Worm (Caenorhabditis elegans): ENCODE measurements around the gene ptp-2.

Gene ptp-2

ce11 chrII:5911939-5912523 is 6.4 kb upstream of the ptp-2 start (continued):
- TF ChIP-seq egl-44 (GFP tag; IDR thresholded peaks at IDR 0.05), result no peak
- no peak for TF ChIP-seq cebp-2 (GFP tag; IDR thresholded peaks at IDR 0.05)
- TF ChIP-seq atf-7 (tag; optimal IDR thresholded peaks at IDR 0.05), result peak; percentile 9
- no peak for TF ChIP-seq egrh-3 (GFP tag; IDR thresholded peaks at IDR 0.05)
- peak; percentile 93 for TF ChIP-seq nhr-80 (tag; optimal IDR thresholded peaks at IDR 0.05)
- 0 out of 2 replicates have a peak, but pooled peaks have one; percentile 41 for TF ChIP-seq dox-1 (GFP tag; IDR thresholded peaks at IDR 0.05)
- no peak for TF ChIP-seq hrde-1 (tag; optimal IDR thresholded peaks at IDR 0.05; ENCODE audit: borderline replicate concordance)
- TF ChIP-seq ekl-4 (GFP tag; IDR thresholded peaks at IDR 0.05), result no peak
- no peak for TF ChIP-seq ama-1 (optimal IDR thresholded peaks at IDR 0.05)
- no peak for TF ChIP-seq ama-1 (GFP tag; optimal IDR thresholded peaks at IDR 0.05)
- TF ChIP-seq madf-6 (GFP tag; IDR thresholded peaks at IDR 0.05), result no peak
- no peak for TF ChIP-seq Y53F4B.3 (GFP tag; IDR thresholded peaks at IDR 0.05)
- no peak for TF ChIP-seq hmg-20 (GFP tag; IDR thresholded peaks at IDR 0.05)
- TF ChIP-seq F39B2.1 (GFP tag; IDR thresholded peaks at IDR 0.05), result no peak
- no peak for TF ChIP-seq ceh-100 (GFP tag; IDR thresholded peaks at IDR 0.05)
- no peak for TF ChIP-seq Y79H2A.3 (GFP tag; conservative IDR thresholded peaks at IDR 0.05)

- TF ChIP-seq K12H6.12 (tag; optimal IDR thresholded peaks at IDR 0.05) (no peak), tbp1 (GFP tag; optimal IDR thresholded peaks at IDR 0.05) (no peak), hlh-26 (GFP tag; conservative IDR thresholded peaks at IDR 0.05) (no peak), attf-6 (GFP tag; IDR thresholded peaks at IDR 0.05) (no peak), aptf-2 (GFP tag; conservative IDR thresholded peaks at IDR 0.05) (no peak), nhr-80 (tag; optimal IDR thresholded peaks at IDR 0.05) (peak; percentile 50), nfyb-1 (GFP tag; IDR thresholded peaks at IDR 0.05) (no peak), ZK185.1 (tag; optimal IDR thresholded peaks at IDR 0.05; ENCODE audit: poor library complexity, severe bottlenecking) (no peak)
Measured at ce11 chrII:5913897-5914296, 4.5 kb upstream of the ptp-2 start.

ce11 chrII:5917010-5917472 is 1.4 kb upstream of the ptp-2 start, which contains the start of gene frh-1:
TSS of gene frh-1 (plus strand) at chrII:5917422.
- 0 out of 2 replicates have a peak, but pooled peaks have one; percentile 57 for TF ChIP-seq Y53G8AR.9 (GFP tag; conservative IDR thresholded peaks at IDR 0.05)
- no peak for TF ChIP-seq Y67H2A.10 (GFP tag; conservative IDR thresholded peaks at IDR 0.05)
- no peak for TF ChIP-seq lsy-27 (tag; optimal IDR thresholded peaks at IDR 0.05; ENCODE audit: borderline replicate concordance, insufficient read depth)
- TF ChIP-seq dox-1 (GFP tag; IDR thresholded peaks at IDR 0.05), result no peak
- TF ChIP-seq repo-1 (tag; optimal IDR thresholded peaks at IDR 0.05), result peak; percentile 41
- TF ChIP-seq lsl-1 (GFP tag; optimal IDR thresholded peaks at IDR 0.05), result peak; percentile 2
- 0 out of 2 replicates have a peak, but pooled peaks have one; percentile 22 for TF ChIP-seq madf-6 (GFP tag; IDR thresholded peaks at IDR 0.05)
- TF ChIP-seq ztf-22 (GFP tag; optimal IDR thresholded peaks at IDR 0.05), result no peak
- no peak for TF ChIP-seq let-607 (tag; optimal IDR thresholded peaks at IDR 0.05)
- TF ChIP-seq zfh-2 (GFP tag; conservative IDR thresholded peaks at IDR 0.05), result no peak
- TF ChIP-seq die-1 (tag; optimal IDR thresholded peaks at IDR 0.05), result no peak
- TF ChIP-seq unc-62 (GFP tag; optimal IDR thresholded peaks at IDR 0.05), result no peak
- TF ChIP-seq egrh-3 (GFP tag; IDR thresholded peaks at IDR 0.05), result no peak
- TF ChIP-seq madf-8 (GFP tag; conservative IDR thresholded peaks at IDR 0.05), result no peak
- no peak for TF ChIP-seq bed-2 (GFP tag; IDR thresholded peaks at IDR 0.05)

Data from whole organism, young adult.